Fruit fly (Drosophila melanogaster) whole organism, prepupa: ENCODE measurements around the gene CG33941.
A peak's percentile ranks its signal among the peaks of the same experiment; 100 is the strongest.

ENCODE experiments used
- CG11762 ChIP-seq: fragments of 200-800 bp; sonication (Bioruptor generic); optimal IDR thresholded peaks from 3 replicates; lab custom pipeline; 2016; ENCODE audit warnings: missing biosample characterization, missing genetic modification characterization; ENCODE audit not compliant: insufficient read depth
- CG3032 ChIP-seq: fragments of 200-800 bp; optimal IDR thresholded peaks from 2 replicates; lab custom pipeline; 2019; ENCODE audit warnings: missing biosample characterization, mild to moderate bottlenecking, missing genetic modification characterization, moderate library complexity
- CG6808 ChIP-seq: fragments of 200-800 bp; sonication (Bioruptor generic); optimal IDR thresholded peaks from 3 replicates; lab custom pipeline; 2017; ENCODE audit warnings: missing biosample characterization, missing genetic modification characterization, mild to moderate bottlenecking, moderate library complexity, missing genetic modification reagents
- Gug ChIP-seq: fragments of 200-800 bp; sonication (Bioruptor generic); IDR thresholded peaks from 2 replicates; pipeline ENCODE4 v1.3.6; 2022; ENCODE audit warnings: missing biosample characterization, missing genetic modification characterization
- Lpt ChIP-seq: fragments of 200-800 bp; sonication (Bioruptor generic); optimal IDR thresholded peaks from 3 replicates; lab custom pipeline; 2016; ENCODE audit warnings: missing biosample characterization, missing genetic modification characterization
- Smox ChIP-seq: fragments of 200-800 bp; sonication (Bioruptor generic); optimal IDR thresholded peaks from 3 replicates; lab custom pipeline; 2016; ENCODE audit warnings: missing biosample characterization, missing genetic modification characterization
- eg ChIP-seq: fragments of 200-800 bp; sonication (Bioruptor generic); IDR thresholded peaks from 3 replicates; pipeline ENCODE4 v1.3.6; 2022; ENCODE audit warnings: missing biosample characterization, missing genetic modification characterization

dm6 chr4:497724-498123 is 30.4 kb downstream of the CG33941 start:
- TF ChIP-seq CG3032 (no peak), Gug (GFP tag; lab: Robert Waterston, UW) (no peak), Smox (peak; percentile 13), eg (no peak), CG6808 (GFP tag; lab: Kevin White, UChicago) (no peak), Lpt (GFP tag; lab: Kevin White, UChicago) (no peak), CG11762 (no peak)
